Worm (Caenorhabditis elegans) whole organism, mixed stage, embryonic: ENCODE measurements around the gene lab-2.

Source experiments
- blmp-1 ChIP-seq: fragments of 150-350 bp; optimal IDR thresholded peaks from 2 replicates; lab custom pipeline; 2014; ENCODE audit warnings: missing biosample characterization, missing genetic modification characterization
- ceh-83 ChIP-seq: fragments of 200-800 bp; sonication (Bioruptor generic); optimal IDR thresholded peaks from 2 replicates; lab custom pipeline; 2018; ENCODE audit warnings: mild to moderate bottlenecking, missing genetic modification characterization, missing compliant biosample characterization
- ces-1 ChIP-seq: fragments of 150-350 bp; optimal IDR thresholded peaks from 2 replicates; lab custom pipeline; 2014; ENCODE audit warnings: missing biosample characterization, missing genetic modification reagents, missing genetic modification characterization
- drap-1 ChIP-seq: fragments of 200-800 bp; sonication (Bioruptor generic); optimal IDR thresholded peaks from 3 replicates; lab custom pipeline; 2018; ENCODE audit warnings: mild to moderate bottlenecking, missing genetic modification characterization, missing compliant biosample characterization
- elt-3 ChIP-seq: fragments of 150-350 bp; optimal IDR thresholded peaks from 2 replicates; lab custom pipeline; 2014; ENCODE audit warnings: missing biosample characterization, missing genetic modification characterization
- lsy-2 ChIP-seq: fragments of 150-350 bp; optimal IDR thresholded peaks from 2 replicates; lab custom pipeline; 2014; ENCODE audit warnings: missing biosample characterization, missing genetic modification characterization
- mep-1 ChIP-seq: fragments of 150-350 bp; optimal IDR thresholded peaks from 2 replicates; lab custom pipeline; 2017; ENCODE audit warnings: missing biosample characterization, missing genetic modification reagents, missing genetic modification characterization, inconsistent platforms
- nhr-12 ChIP-seq: fragments of 150-350 bp; optimal IDR thresholded peaks from 2 replicates; lab custom pipeline; 2014; ENCODE audit warnings: missing biosample characterization, missing genetic modification characterization
- nhr-237 ChIP-seq: fragments of 150-350 bp; optimal IDR thresholded peaks from 2 replicates; lab custom pipeline; 2014; ENCODE audit warnings: missing biosample characterization, missing genetic modification characterization
- nhr-76 ChIP-seq: sonication (generic microtip); optimal IDR thresholded peaks from 2 replicates; lab custom pipeline; 2017; ENCODE audit warnings: missing biosample characterization, missing genetic modification characterization
- sem-2 ChIP-seq: fragments of 200-800 bp; sonication (Bioruptor generic); optimal IDR thresholded peaks from 2 replicates; lab custom pipeline; 2018; ENCODE audit warnings: mild to moderate bottlenecking, missing genetic modification characterization, missing compliant biosample characterization
- unc-62 ChIP-seq: fragments of 150-350 bp; optimal IDR thresholded peaks from 2 replicates; lab custom pipeline; 2014; ENCODE audit warnings: missing biosample characterization, missing genetic modification reagents, missing genetic modification characterization

ce11 chrIII:7373802-7374435, 44.5 kb upstream of the lab-2 start:
- TF ChIP-seq sem-2 (no peak), ceh-83 (GFP tag; lab: Kevin White, UChicago) (no peak), drap-1 (GFP tag; lab: Kevin White, UChicago) (no peak), unc-62 (GFP tag; lab: Kevin White, UChicago) (no peak), nhr-12 (tag; lab: Kevin White, UChicago) (no peak), nhr-76 (tag; lab: Kevin White, UChicago) (no peak), ces-1 (GFP tag; lab: Kevin White, UChicago) (no peak), nhr-237 (tag; lab: Kevin White, UChicago) (no peak), mep-1 (no peak), blmp-1 (no peak), lsy-2 (tag; lab: Kevin White, UChicago) (no peak), elt-3 (tag; lab: Kevin White, UChicago) (no peak)
